Fruit fly (Drosophila melanogaster) whole organism: ENCODE measurements around the gene CG17242.

Experiments used
- CG8478 ChIP-seq: fragments of >200 bp; optimal IDR thresholded peaks from 2 replicates; lab custom pipeline; 2018; ENCODE audit warnings: inconsistent platforms
- EcR ChIP-seq, 2 experiments: fragments of >200 bp; optimal IDR thresholded peaks; 2 replicates each; lab custom pipeline; 2017; ENCODE audit warnings: missing biosample characterization in 2 of 2, missing genetic modification characterization in 2 of 2, missing genetic modification reagents in 2 of 2
- pan ChIP-seq: fragments of >200 bp; optimal IDR thresholded peaks from 2 replicates; lab custom pipeline; 2017
- psq ChIP-seq: fragments of >200 bp; optimal IDR thresholded peaks from 2 replicates; lab custom pipeline; 2017
- usp ChIP-seq: fragments of >200 bp; optimal IDR thresholded peaks from 2 replicates; lab custom pipeline; 2017; ENCODE audit warnings: missing biosample characterization, missing genetic modification characterization, mixed read lengths

DNA sequence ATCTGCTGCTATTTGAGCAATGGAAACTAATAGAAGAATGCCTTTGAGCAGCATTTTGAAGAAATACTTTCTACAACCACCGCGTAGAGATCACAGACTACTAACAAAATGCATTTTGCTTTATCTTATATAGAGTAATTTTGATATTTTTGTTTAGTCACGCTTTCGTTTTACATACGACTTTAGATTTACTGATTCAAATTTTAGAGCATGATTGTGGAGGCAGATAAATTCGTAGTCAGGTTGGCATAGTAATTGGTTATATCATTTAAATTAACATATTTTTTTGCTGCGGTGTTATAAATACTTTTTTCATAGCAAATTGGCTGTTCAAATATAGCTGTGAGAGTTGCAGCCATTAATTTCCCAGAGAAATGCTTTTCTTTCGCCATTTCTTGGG is at the start of gene CG17242:
- TF ChIP-seq pan (no peak), usp (GFP tag; lab: Kevin White, UChicago) (no peak), psq (lab: Kevin White, UChicago) (no peak), CG8478 (lab: Kevin White, UChicago) (no peak), EcR (GFP tag; optimal IDR thresholded peaks at IDR 0.05; lab: Kevin White, UChicago) (no peak)
